Worm (Caenorhabditis elegans) whole organism, L2 larva: Measurements from ENCODE around the gene sand-1.

Experiments used
- ama-1 ChIP-seq: fragments of 150-350 bp; optimal IDR thresholded peaks from 2 replicates; lab custom pipeline; 2018; ENCODE audit warnings: inconsistent platforms
- elt-1 ChIP-seq: fragments of 150-350 bp; optimal IDR thresholded peaks from 2 replicates; lab custom pipeline; 2014; ENCODE audit warnings: missing biosample characterization, missing genetic modification characterization
- fos-1 ChIP-seq: fragments of 150-350 bp; optimal IDR thresholded peaks from 2 replicates; lab custom pipeline; 2014; ENCODE audit warnings: missing biosample characterization, missing genetic modification characterization
- lin-39 ChIP-seq: fragments of 150-350 bp; optimal IDR thresholded peaks from 2 replicates; lab custom pipeline; 2014; ENCODE audit warnings: missing biosample characterization, missing genetic modification reagents, missing genetic modification characterization
- nhr-11 ChIP-seq: fragments of 150-350 bp; optimal IDR thresholded peaks from 2 replicates; lab custom pipeline; 2014; ENCODE audit warnings: missing biosample characterization, missing genetic modification characterization
- nhr-12 ChIP-seq: fragments of 150-350 bp; optimal IDR thresholded peaks from 2 replicates; lab custom pipeline; 2014; ENCODE audit warnings: missing biosample characterization, missing genetic modification characterization
- nhr-237 ChIP-seq: fragments of 150-350 bp; optimal IDR thresholded peaks from 2 replicates; lab custom pipeline; 2014; ENCODE audit warnings: missing biosample characterization, missing genetic modification characterization
- sma-9 ChIP-seq, 2 experiments: fragments of 150-350 bp in 1 of 2; sonication (generic microtip) in 1 of 2; optimal IDR thresholded peaks; 2 replicates each; lab custom pipeline; 2014 to 2016; ENCODE audit warnings: missing genetic modification characterization in 2 of 2, mild to moderate bottlenecking in 1 of 2, missing biosample characterization in 1 of 2, missing compliant biosample characterization in 1 of 2, missing genetic modification reagents in 1 of 2, moderate library complexity in 1 of 2
- snpc-4 ChIP-seq: fragments of 150-350 bp; optimal IDR thresholded peaks from 2 replicates; lab custom pipeline; 2014; ENCODE audit warnings: missing biosample characterization, missing genetic modification characterization

ce11 chrIV:5405345-5405744 lies 38.7 kb downstream of the sand-1 start, which contains the start of gene ZK616.61:
- no peak for TF ChIP-seq nhr-12
- TF ChIP-seq sma-9 (GFP tag; optimal IDR thresholded peaks at IDR 0.05; lab: Kevin White, UChicago) = no peak
- no peak for TF ChIP-seq sma-9 (tag; optimal IDR thresholded peaks at IDR 0.05; lab: Kevin White, UChicago)
- TF ChIP-seq lin-39 (tag; lab: Kevin White, UChicago) = no peak
- no peak for TF ChIP-seq ama-1 (lab: Kevin White, UChicago)
- no peak for TF ChIP-seq elt-1 (tag; lab: Kevin White, UChicago)
- TF ChIP-seq snpc-4 = no peak
- TF ChIP-seq nhr-11 (tag; lab: Kevin White, UChicago) = no peak
- no peak for TF ChIP-seq fos-1 (tag; lab: Kevin White, UChicago)
- TF ChIP-seq nhr-237 (tag; lab: Kevin White, UChicago) = no peak
